Fruit fly (Drosophila melanogaster): Measurements from ENCODE around the gene fz.

DNA sequence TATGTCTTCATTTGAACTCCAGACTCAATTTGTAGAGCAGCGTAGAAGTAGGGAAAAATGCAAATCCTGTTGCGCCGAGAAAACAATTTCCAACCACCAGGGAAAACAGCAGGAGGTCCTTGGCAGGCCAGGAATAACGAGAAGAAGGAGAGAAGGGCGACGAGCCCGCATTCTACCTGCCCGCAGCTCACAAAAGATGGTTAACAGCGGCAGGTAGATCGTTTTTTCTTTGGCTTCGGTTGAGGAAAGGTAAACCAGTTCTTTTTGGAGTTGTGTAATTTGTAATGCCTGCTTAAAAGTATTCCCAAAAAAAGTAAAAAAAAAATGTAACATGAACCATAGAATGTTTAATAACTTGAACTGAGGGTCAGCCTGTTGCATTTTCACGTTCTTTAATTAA lies 2.0 kb downstream of the fz start:
- no peak for TF ChIP-seq CG10669 (GFP tag; optimal IDR thresholded peaks at IDR 0.05)
- TF ChIP-seq Eip75B (GFP tag; optimal IDR thresholded peaks at IDR 0.05) = no peak
- TF ChIP-seq CG3032 (tag; optimal IDR thresholded peaks at IDR 0.05) = no peak
- TF ChIP-seq salr (GFP tag; optimal IDR thresholded peaks at IDR 0.05) = no peak
- TF ChIP-seq CG1621 (tag; optimal IDR thresholded peaks at IDR 0.05) = no peak
- no peak for TF ChIP-seq CG11902 (GFP tag; optimal IDR thresholded peaks at IDR 0.05)
- TF ChIP-seq Smox (GFP tag; optimal IDR thresholded peaks at IDR 0.05) = no peak
- TF ChIP-seq net (GFP tag; optimal IDR thresholded peaks at IDR 0.05) = no peak
- no peak for TF ChIP-seq dac (GFP tag; optimal IDR thresholded peaks at IDR 0.05)
- no peak for TF ChIP-seq CG16779 (tag; optimal IDR thresholded peaks at IDR 0.05)

All from whole organism, prepupa.